Worm (Caenorhabditis elegans) whole organism, L1 larva: ENCODE data around the gene brf-1.

Experiments used
- aly-2 ChIP-seq: fragments of 150-350 bp; optimal IDR thresholded peaks from 2 replicates; lab custom pipeline; 2014; ENCODE audit warnings: missing biosample characterization, missing genetic modification characterization
- ceh-82 ChIP-seq, 3 experiments: fragments of 150-350 bp in 1 of 3; sonication (generic microtip) in 2 of 3; optimal IDR thresholded peaks; 2 replicates each; lab custom pipeline; 2014 to 2017; ENCODE audit warnings: missing biosample characterization in 3 of 3, missing genetic modification characterization in 3 of 3
- egl-27 ChIP-seq, 2 experiments: fragments of 150-350 bp in 1 of 2; sonication (generic microtip); optimal IDR thresholded peaks; 3 replicates each; lab custom pipeline; 2017 to 2018; ENCODE audit warnings: missing biosample characterization in 2 of 2, missing genetic modification characterization in 2 of 2, missing genetic modification reagents in 2 of 2
- hlh-4 ChIP-seq: sonication (generic microtip); optimal IDR thresholded peaks from 2 replicates; lab custom pipeline; 2016; ENCODE audit warnings: mild to moderate bottlenecking, missing genetic modification characterization, missing compliant biosample characterization
- lin-13 ChIP-seq: fragments of 150-350 bp; optimal IDR thresholded peaks from 2 replicates; lab custom pipeline; 2014; ENCODE audit warnings: missing biosample characterization, missing genetic modification reagents, missing genetic modification characterization
- lin-35 ChIP-seq, 2 experiments: fragments of 150-350 bp; optimal IDR thresholded peaks; 2 replicates each; lab custom pipeline; 2014; ENCODE audit warnings: missing biosample characterization in 2 of 2, missing genetic modification characterization in 2 of 2, missing genetic modification reagents in 2 of 2
- nhr-19 ChIP-seq: fragments of 200-800 bp; sonication (Bioruptor generic); conservative IDR thresholded peaks from 2 replicates; pipeline ENCODE4 v1.3.6; 2022; ENCODE audit warnings: missing genetic modification characterization, missing compliant biosample characterization

- TF ChIP-seq hlh-4 (tag; lab: Kevin White, UChicago) (no peak), ceh-82 (tag; optimal IDR thresholded peaks at IDR 0.05; lab: Kevin White, UChicago) (no peak), nhr-19 (GFP tag; lab: Robert Waterston, UW) (no peak), aly-2 (tag; lab: Kevin White, UChicago) (no peak), lin-35 (GFP tag; optimal IDR thresholded peaks at IDR 0.05; lab: Kevin White, UChicago) (no peak), egl-27 (tag; optimal IDR thresholded peaks at IDR 0.05; lab: Kevin White, UChicago) (no peak), lin-13 (GFP tag; lab: Kevin White, UChicago) (no peak)
These were observed 13.8 kb downstream of the brf-1 start for ce11 chrII:7319471-7319870.
